Fruit fly (Drosophila melanogaster): ENCODE results near the gene Miro.

Miro gene

DNA sequence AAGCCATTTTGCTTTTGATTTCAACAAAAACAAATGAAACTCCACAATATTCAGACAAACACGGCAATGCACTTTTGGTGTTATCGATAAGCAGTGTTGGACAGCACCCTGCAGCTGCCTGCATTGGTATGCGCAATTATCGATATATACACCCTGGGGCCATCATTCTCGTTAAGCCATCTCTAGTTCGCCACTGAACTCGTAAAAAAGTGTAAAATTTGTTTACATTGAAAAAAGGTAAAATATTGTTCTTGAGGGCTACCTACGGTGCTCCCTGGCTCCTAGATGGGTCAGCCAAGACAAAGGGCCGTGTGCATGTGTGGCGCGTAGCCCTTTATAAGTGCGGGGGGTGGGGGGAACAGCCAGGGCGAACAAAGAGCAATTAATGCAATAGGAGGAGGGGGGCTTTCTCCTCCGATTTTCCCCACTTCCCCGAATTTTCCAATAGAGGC is 52.1 kb downstream of the Miro start, which contains the start of the genes CG13603 and CG5902 (continued):
- peak; percentile 82 for TF ChIP-seq nmo (GFP tag; optimal IDR thresholded peaks at IDR 0.05)
- peak; percentile 50 for TF ChIP-seq CG12299 (tag; optimal IDR thresholded peaks at IDR 0.05)
- TF ChIP-seq Sox100B (GFP tag; optimal IDR thresholded peaks at IDR 0.05): no peak
- TF ChIP-seq klu (GFP tag; IDR thresholded peaks at IDR 0.05): no peak
- peak; percentile 56 for TF ChIP-seq chn (GFP tag; optimal IDR thresholded peaks at IDR 0.05)
- peak; percentile 77 for TF ChIP-seq zen2 (GFP tag; IDR thresholded peaks at IDR 0.05; ENCODE audit: partially characterized antibody)
- peak; percentile 40 for TF ChIP-seq Dad (GFP tag; optimal IDR thresholded peaks at IDR 0.05)
- TF ChIP-seq CG17328 (GFP tag; IDR thresholded peaks at IDR 0.05): peak; percentile 39; the same call in 1 of the 2 replicates
- TF ChIP-seq vvl (GFP tag; IDR thresholded peaks at IDR 0.05): peak; percentile 65; the same call in 1 of the 2 replicates
- no peak for TF ChIP-seq aop (GFP tag; IDR thresholded peaks at IDR 0.05)
- peak; percentile 31 for TF ChIP-seq CG13775 (GFP tag; optimal IDR thresholded peaks at IDR 0.05)
- TF ChIP-seq CG10366 (GFP tag; IDR thresholded peaks at IDR 0.05): peak; percentile 37
- TF ChIP-seq disco-r (GFP tag; optimal IDR thresholded peaks at IDR 0.05): no peak
- TF ChIP-seq CG11504 (tag; optimal IDR thresholded peaks at IDR 0.05): no peak
- peak; percentile 32 for TF ChIP-seq CG10543 (GFP tag; optimal IDR thresholded peaks at IDR 0.05)
- no peak for TF ChIP-seq CG30431 (GFP tag; optimal IDR thresholded peaks at IDR 0.05)
- no peak for TF ChIP-seq CG16779 (GFP tag; IDR thresholded peaks at IDR 0.05)
- peak; percentile 0 for TF ChIP-seq CG8089 (GFP tag; optimal IDR thresholded peaks at IDR 0.05)
- peak; percentile 24 for TF ChIP-seq Dp (GFP tag; optimal IDR thresholded peaks at IDR 0.05)
- TF ChIP-seq CG33213 (GFP tag; optimal IDR thresholded peaks at IDR 0.05): peak; percentile 64
- TF ChIP-seq C15 (GFP tag; IDR thresholded peaks at IDR 0.05): no peak
- TF ChIP-seq Gug (GFP tag; IDR thresholded peaks at IDR 0.05): peak; percentile 44; the same call in 1 of the 4 replicates
- peak; percentile 27 for TF ChIP-seq lmd (GFP tag; IDR thresholded peaks at IDR 0.05)
- TF ChIP-seq Med (GFP tag): peak; percentile 91
- peak; percentile 60 for TF ChIP-seq CG4282 (GFP tag; optimal IDR thresholded peaks at IDR 0.05)
- peak in 1 of 2 experiments; percentile 35 for TF ChIP-seq chif (GFP tag; optimal IDR thresholded peaks at IDR 0.05)
- TF ChIP-seq crp (GFP tag; optimal IDR thresholded peaks at IDR 0.05): peak in 1 of 2 experiments; percentile 8
- peak; percentile 10 for TF ChIP-seq CG2202 (tag; optimal IDR thresholded peaks at IDR 0.05)
- TF ChIP-seq ATbp (GFP tag; optimal IDR thresholded peaks at IDR 0.05): no peak
- TF ChIP-seq gcm2 (GFP tag; optimal IDR thresholded peaks at IDR 0.05): peak; percentile 61
- no peak for TF ChIP-seq CG15269 (tag; optimal IDR thresholded peaks at IDR 0.05)
- TF ChIP-seq chinmo (GFP tag; IDR thresholded peaks at IDR 0.05; ENCODE audit: partially characterized antibody): peak; percentile 98
- TF ChIP-seq Kr (GFP tag; optimal IDR thresholded peaks at IDR 0.05): no peak
- TF ChIP-seq CG3281 (GFP tag; optimal IDR thresholded peaks at IDR 0.05): no peak
- peak; percentile 71; the same call in 1 of the 3 replicates for TF ChIP-seq ci (GFP tag; IDR thresholded peaks at IDR 0.05)
- no peak for TF ChIP-seq CG4730 (GFP tag; IDR thresholded peaks at IDR 0.05)
- TF ChIP-seq Dip3 (GFP tag; optimal IDR thresholded peaks at IDR 0.05): peak; percentile 35
- no peak for TF ChIP-seq gsb (GFP tag; IDR thresholded peaks at IDR 0.05)
- no peak for TF ChIP-seq cato (GFP tag; optimal IDR thresholded peaks at IDR 0.05; ENCODE audit: borderline replicate concordance)
- peak; percentile 4 for TF ChIP-seq Hr3 (GFP tag; optimal IDR thresholded peaks at IDR 0.05)
- no peak for TF ChIP-seq D19A (tag; optimal IDR thresholded peaks at IDR 0.05)
- no peak for TF ChIP-seq CG12744 (GFP tag; optimal IDR thresholded peaks at IDR 0.05)
- TF ChIP-seq CG10209 (GFP tag; optimal IDR thresholded peaks at IDR 0.05): no peak
- peak; percentile 63 for TF ChIP-seq HLH54F (GFP tag; optimal IDR thresholded peaks at IDR 0.05)
- peak; percentile 58 for TF ChIP-seq CG12155 (GFP tag; optimal IDR thresholded peaks at IDR 0.05)
- TF ChIP-seq ap (GFP tag; IDR thresholded peaks at IDR 0.05): no peak
- TF ChIP-seq sob (GFP tag; IDR thresholded peaks at IDR 0.05): 0 out of 2 replicates have a peak, but pooled peaks have one; percentile 48
- peak; percentile 66 for TF ChIP-seq dm (GFP tag; optimal IDR thresholded peaks at IDR 0.05)
- TF ChIP-seq jumu (GFP tag; optimal IDR thresholded peaks at IDR 0.05): peak; percentile 60
- TF ChIP-seq CG2712 (tag; optimal IDR thresholded peaks at IDR 0.05): peak; percentile 60
- peak; percentile 99 for TF ChIP-seq nerfin-1 (tag; optimal IDR thresholded peaks at IDR 0.05)

Measured in whole organism, embryonic.